Fruit fly (Drosophila melanogaster) whole organism, embryonic: ENCODE data around the gene CG3909.

ENCODE experiments used
- Aef1 ChIP-seq: fragments of 200-800 bp; sonication (Bioruptor generic); IDR thresholded peaks from 3 replicates; pipeline ENCODE4 v1.3.6; 2022; ENCODE audit warnings: missing biosample characterization, missing genetic modification characterization
- Awh ChIP-seq: fragments of 200-800 bp; sonication (Bioruptor generic); IDR thresholded peaks from 2 replicates; pipeline ENCODE4, ENCODE4 v1.3.6; 2022; ENCODE audit warnings: missing biosample characterization, missing genetic modification characterization
- B-H2 ChIP-seq: fragments of 200-800 bp; sonication (Bioruptor generic); optimal IDR thresholded peaks from 2 replicates; lab custom pipeline; 2018; ENCODE audit warnings: missing biosample characterization, mild to moderate bottlenecking, missing genetic modification characterization
- CG12104 ChIP-seq: fragments of 200-800 bp; sonication (Bioruptor generic); optimal IDR thresholded peaks from 3 replicates; lab custom pipeline; 2016; ENCODE audit warnings: missing biosample characterization, missing genetic modification characterization
- CG12391 ChIP-seq: fragments of 200-800 bp; sonication (Bioruptor generic); optimal IDR thresholded peaks from 3 replicates; lab custom pipeline; 2018; ENCODE audit warnings: missing biosample characterization, mild to moderate bottlenecking, missing genetic modification characterization, moderate library complexity
- CG14860 ChIP-seq: fragments of 200-800 bp; sonication (Bioruptor generic); IDR thresholded peaks from 3 replicates; pipeline ENCODE4 v1.3.6; 2022; ENCODE audit warnings: missing biosample characterization, missing genetic modification characterization; ENCODE audit not compliant: partially characterized antibody
- CG14965 ChIP-seq: fragments of 200-800 bp; sonication (Bioruptor generic); optimal IDR thresholded peaks from 2 replicates; lab custom pipeline; 2016; ENCODE audit warnings: missing biosample characterization, missing genetic modification characterization, borderline replicate concordance
- CG1602 ChIP-seq: fragments of 200-800 bp; sonication (Bioruptor generic); optimal IDR thresholded peaks from 3 replicates; lab custom pipeline; 2016; ENCODE audit warnings: missing biosample characterization, missing genetic modification characterization
- CG16815 ChIP-seq: fragments of 200-800 bp; sonication (Bioruptor generic); optimal IDR thresholded peaks from 3 replicates; lab custom pipeline; 2017; ENCODE audit warnings: missing biosample characterization, mild to moderate bottlenecking, missing genetic modification characterization
- CG30431 ChIP-seq: fragments of 200-800 bp; sonication (Bioruptor generic); optimal IDR thresholded peaks from 2 replicates; lab custom pipeline; 2017; ENCODE audit warnings: missing biosample characterization, missing genetic modification characterization
- CG34376 ChIP-seq: fragments of 200-800 bp; sonication (Bioruptor generic); optimal IDR thresholded peaks from 2 replicates; lab custom pipeline; 2018; ENCODE audit warnings: missing biosample characterization, mild to moderate bottlenecking, missing genetic modification characterization
- CG4328 ChIP-seq: fragments of 200-800 bp; sonication (Bioruptor generic); optimal IDR thresholded peaks from 3 replicates; lab custom pipeline; 2017; ENCODE audit warnings: missing biosample characterization, missing genetic modification reagents, missing genetic modification characterization
- CG4707 ChIP-seq: fragments of 200-800 bp; sonication (Bioruptor generic); optimal IDR thresholded peaks from 2 replicates; lab custom pipeline; 2018; ENCODE audit warnings: missing biosample characterization, mild to moderate bottlenecking, missing genetic modification characterization, moderate library complexity
- CG6765 ChIP-seq: fragments of 200-800 bp; sonication (Bioruptor generic); optimal IDR thresholded peaks from 3 replicates; lab custom pipeline; 2017; ENCODE audit warnings: missing biosample characterization, mild to moderate bottlenecking, missing genetic modification characterization
- CG7786 ChIP-seq: fragments of 200-800 bp; sonication (Bioruptor generic); optimal IDR thresholded peaks from 2 replicates; lab custom pipeline; 2016; ENCODE audit warnings: missing biosample characterization, missing genetic modification characterization
- CG9727 ChIP-seq: fragments of 200-800 bp; sonication (Bioruptor generic); optimal IDR thresholded peaks from 3 replicates; lab custom pipeline; 2017; ENCODE audit warnings: missing biosample characterization, mild to moderate bottlenecking, missing genetic modification characterization
- CrebB ChIP-seq: fragments of 200-800 bp; sonication (Bioruptor generic); optimal IDR thresholded peaks from 3 replicates; lab custom pipeline; 2018; ENCODE audit warnings: missing biosample characterization, mild to moderate bottlenecking, missing genetic modification characterization
- Eip74EF ChIP-seq, 2 experiments: fragments of 200-800 bp in 1 of 2; fragments of >200 bp in 1 of 2; sonication (Bioruptor generic) in 1 of 2; optimal IDR thresholded peaks; 2 replicates each; lab custom pipeline; 2017 to 2019; ENCODE audit warnings: missing biosample characterization in 2 of 2, missing genetic modification characterization in 2 of 2, mild to moderate bottlenecking in 1 of 2, moderate library complexity in 1 of 2
- Fer2 ChIP-seq: fragments of 200-800 bp; sonication (Bioruptor generic); optimal IDR thresholded peaks from 2 replicates; lab custom pipeline; 2018; ENCODE audit warnings: missing biosample characterization, mild to moderate bottlenecking, missing genetic modification characterization, moderate library complexity
- H15 ChIP-seq: fragments of 200-800 bp; sonication (Bioruptor generic); IDR thresholded peaks from 3 replicates; pipeline ENCODE4 v1.3.6; 2022; ENCODE audit warnings: missing biosample characterization, missing genetic modification characterization
- HmgZ ChIP-seq: fragments of 200-800 bp; sonication (Bioruptor generic); optimal IDR thresholded peaks from 2 replicates; lab custom pipeline; 2018; ENCODE audit warnings: missing biosample characterization, mild to moderate bottlenecking, missing genetic modification characterization
- Jarid2 ChIP-seq: fragments of 200-800 bp; sonication (Bioruptor generic); optimal IDR thresholded peaks from 3 replicates; lab custom pipeline; 2017; ENCODE audit warnings: mild to moderate bottlenecking, missing biosample characterization, missing genetic modification reagents, missing genetic modification characterization
- Lim3 ChIP-seq: fragments of 200-800 bp; sonication (Bioruptor generic); IDR thresholded peaks from 2 replicates; pipeline ENCODE4 v1.3.6; 2022; ENCODE audit warnings: missing biosample characterization, missing genetic modification characterization
- Mad ChIP-seq: fragments of 200-800 bp; sonication (Bioruptor generic); optimal IDR thresholded peaks from 2 replicates; lab custom pipeline; 2016; ENCODE audit warnings: missing biosample characterization, missing genetic modification characterization
- Mrtf ChIP-seq: fragments of 200-800 bp; sonication (Bioruptor generic); IDR thresholded peaks from 3 replicates; pipeline ENCODE4 v1.3.6; 2022; ENCODE audit warnings: missing biosample characterization, missing genetic modification characterization
- Poxn ChIP-seq: fragments of 200-800 bp; sonication (Bioruptor generic); IDR thresholded peaks from 2 replicates; pipeline ENCODE4 v1.3.6; 2022; ENCODE audit warnings: missing biosample characterization, missing genetic modification characterization
- Ravus ChIP-seq: fragments of 200-800 bp; sonication (Bioruptor generic); IDR thresholded peaks from 2 replicates; pipeline ENCODE4 v1.3.6; 2022; ENCODE audit warnings: missing biosample characterization, missing genetic modification characterization
- Ssrp ChIP-seq: fragments of 200-800 bp; sonication (Bioruptor generic); optimal IDR thresholded peaks from 2 replicates; lab custom pipeline; 2018; ENCODE audit warnings: missing biosample characterization, mild to moderate bottlenecking, missing genetic modification characterization, moderate library complexity
- aop ChIP-seq: fragments of 200-800 bp; sonication (Bioruptor generic); IDR thresholded peaks from 2 replicates; pipeline ENCODE4 v1.3.6; 2022; ENCODE audit warnings: missing biosample characterization, missing genetic modification characterization
- chif ChIP-seq, 2 experiments: fragments of 200-800 bp; sonication (Bioruptor generic); optimal IDR thresholded peaks; 3 replicates each; lab custom pipeline; 2016; ENCODE audit warnings: missing biosample characterization in 2 of 2, missing genetic modification characterization in 2 of 2
- chinmo ChIP-seq: fragments of 200-800 bp; sonication (Bioruptor generic); IDR thresholded peaks from 4 replicates; pipeline ENCODE4 v1.3.6; 2022; ENCODE audit warnings: missing biosample characterization, missing genetic modification characterization; ENCODE audit not compliant: partially characterized antibody
- corto ChIP-seq: fragments of 200-800 bp; sonication (Bioruptor generic); optimal IDR thresholded peaks from 2 replicates; lab custom pipeline; 2016; ENCODE audit warnings: missing biosample characterization, mild to moderate bottlenecking, missing genetic modification characterization, moderate library complexity
- dysf ChIP-seq: fragments of 200-800 bp; sonication (Bioruptor generic); IDR thresholded peaks from 3 replicates; pipeline ENCODE4 v1.3.6; 2022; ENCODE audit warnings: missing biosample characterization, missing genetic modification characterization
- ems ChIP-seq: fragments of 200-800 bp; sonication (Bioruptor generic); optimal IDR thresholded peaks from 3 replicates; lab custom pipeline; 2016; ENCODE audit warnings: missing biosample characterization, missing genetic modification characterization
- ind ChIP-seq: fragments of 200-800 bp; sonication (Bioruptor generic); optimal IDR thresholded peaks from 3 replicates; lab custom pipeline; 2016; ENCODE audit warnings: missing biosample characterization, missing genetic modification characterization
- jigr1 ChIP-seq: fragments of 200-800 bp; sonication (Bioruptor generic); IDR thresholded peaks from 3 replicates; pipeline ENCODE4 v1.3.6; 2022; ENCODE audit warnings: missing biosample characterization, missing genetic modification characterization
- nerfin-1 ChIP-seq: fragments of 200-800 bp; sonication (Bioruptor generic); optimal IDR thresholded peaks from 3 replicates; lab custom pipeline; 2019; ENCODE audit warnings: missing biosample characterization, mild to moderate bottlenecking, missing genetic modification characterization, moderate library complexity
- onecut ChIP-seq: fragments of 200-800 bp; sonication (Bioruptor generic); IDR thresholded peaks from 2 replicates; pipeline ENCODE4 v1.3.6; 2022; ENCODE audit warnings: missing biosample characterization, missing genetic modification characterization
- org-1 ChIP-seq: fragments of 200-800 bp; sonication (Bioruptor generic); optimal IDR thresholded peaks from 2 replicates; lab custom pipeline; 2017; ENCODE audit warnings: missing biosample characterization, missing genetic modification characterization
- pho ChIP-seq: fragments of 200-800 bp; sonication (Bioruptor generic); optimal IDR thresholded peaks from 2 replicates; lab custom pipeline; 2016; ENCODE audit warnings: missing biosample characterization, missing genetic modification characterization
- phol ChIP-seq: fragments of 200-800 bp; sonication (Bioruptor generic); optimal IDR thresholded peaks from 3 replicates; lab custom pipeline; 2018; ENCODE audit warnings: missing biosample characterization, mild to moderate bottlenecking, missing genetic modification characterization, moderate library complexity
- prd ChIP-seq, 3 experiments: fragments of >200 bp in 2 of 3; fragments of 200-800 bp in 1 of 3; sonication (Bioruptor generic) in 1 of 3; optimal IDR thresholded peaks in 2 of 3; IDR thresholded peaks in 1 of 3; 2 replicates in 2 of 3; 3 replicates in 1 of 3; pipeline versions ENCODE4 v1.3.6 to Lab custom; 2017 to 2022; ENCODE audit warnings: missing biosample characterization in 1 of 3, missing genetic modification characterization in 1 of 3
- ranshi ChIP-seq: fragments of 200-800 bp; sonication (Bioruptor generic); IDR thresholded peaks from 2 replicates; pipeline ENCODE4 v1.3.6; 2022; ENCODE audit warnings: missing biosample characterization, missing genetic modification characterization
- rib ChIP-seq: fragments of 200-800 bp; sonication (Bioruptor generic); IDR thresholded peaks from 2 replicates; pipeline ENCODE4 v1.3.6; 2022; ENCODE audit warnings: missing biosample characterization, missing genetic modification characterization
- sisA ChIP-seq: fragments of 200-800 bp; sonication (Bioruptor generic); IDR thresholded peaks from 2 replicates; pipeline ENCODE4 v1.3.6; 2022; ENCODE audit warnings: missing biosample characterization, missing genetic modification characterization
- stwl ChIP-seq: fragments of 200-800 bp; sonication (Bioruptor generic); optimal IDR thresholded peaks from 3 replicates; lab custom pipeline; 2018; ENCODE audit warnings: missing biosample characterization, mild to moderate bottlenecking, missing genetic modification characterization, moderate library complexity
- vnd ChIP-seq: fragments of 200-800 bp; sonication (Bioruptor generic); IDR thresholded peaks from 3 replicates; pipeline ENCODE4 v1.3.6; 2022; ENCODE audit warnings: missing biosample characterization, missing genetic modification characterization; ENCODE audit not compliant: partially characterized antibody
- zen2 ChIP-seq: fragments of 200-800 bp; sonication (Bioruptor generic); IDR thresholded peaks from 3 replicates; pipeline ENCODE4 v1.3.6; 2022; ENCODE audit warnings: missing biosample characterization, missing genetic modification characterization; ENCODE audit not compliant: partially characterized antibody

The CG3909 gene

DNA sequence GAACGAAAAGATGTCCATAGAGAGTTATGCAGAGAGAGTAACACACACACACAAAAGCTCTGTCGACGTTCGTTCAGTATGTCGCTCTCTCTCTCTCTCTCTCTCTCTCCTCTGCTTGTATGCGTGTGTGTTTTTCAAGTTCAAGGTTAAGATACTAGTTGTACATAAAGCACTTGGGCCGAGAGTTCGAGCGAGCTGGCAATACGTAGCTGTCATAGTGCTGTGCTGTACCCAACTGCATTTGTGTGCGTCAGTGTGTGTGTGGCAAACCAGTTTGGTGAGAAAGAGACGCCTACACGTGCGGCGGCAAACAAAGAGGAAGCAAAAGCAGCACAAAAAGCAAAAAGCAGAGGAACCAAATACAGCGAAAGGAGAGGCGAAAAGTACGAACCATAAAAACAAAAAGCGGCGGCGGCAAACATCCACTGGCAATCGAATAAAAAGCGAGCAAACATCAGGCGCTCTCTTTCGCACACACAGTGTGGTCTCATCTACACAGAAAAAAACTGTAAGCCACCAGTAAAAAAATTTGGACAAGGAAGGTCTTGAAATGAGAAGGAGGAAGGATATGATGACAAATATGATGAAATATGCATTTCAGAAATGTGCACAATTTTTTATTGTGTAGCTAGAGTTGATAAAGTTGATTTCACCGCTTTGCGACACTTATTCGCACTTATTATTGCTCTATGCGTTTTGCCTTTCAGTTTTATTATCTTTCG lies 44.3 kb downstream of the CG3909 start (continued):
- peak; percentile 99 for TF ChIP-seq chinmo (GFP tag; lab: Robert Waterston, UW)
- no peak for TF ChIP-seq vnd (GFP tag; lab: Robert Waterston, UW)
- peak; percentile 80 for TF ChIP-seq dysf (GFP tag; lab: Robert Waterston, UW)
- no peak for TF ChIP-seq prd (optimal IDR thresholded peaks at IDR 0.05; lab: Kevin White, UChicago)
- peak; percentile 82 for TF ChIP-seq prd (GFP tag; IDR thresholded peaks at IDR 0.05; lab: Robert Waterston, UW)
- TF ChIP-seq CG9727 = peak; percentile 70
- TF ChIP-seq corto (GFP tag; lab: Kevin White, UChicago) = peak; percentile 69
- TF ChIP-seq CG1602 (GFP tag; lab: Kevin White, UChicago) = peak; percentile 53
- TF ChIP-seq pho (GFP tag; lab: Kevin White, UChicago) = peak; percentile 64
- TF ChIP-seq nerfin-1 (tag; lab: Kevin White, UChicago) = no peak
- no peak for TF ChIP-seq CG4707 (GFP tag; lab: Kevin White, UChicago)
- 0 out of 2 replicates have a peak, but pooled peaks have one; percentile 18 for TF ChIP-seq aop
- TF ChIP-seq CG30431 (GFP tag; lab: Kevin White, UChicago) = peak; percentile 46
- no peak for TF ChIP-seq B-H2 (GFP tag; lab: Kevin White, UChicago)
- peak; percentile 56 for TF ChIP-seq Mad (GFP tag; lab: Kevin White, UChicago)
- TF ChIP-seq Fer2 (tag; lab: Kevin White, UChicago) = no peak
- no peak for TF ChIP-seq CG34376 (GFP tag; lab: Kevin White, UChicago)
- peak; percentile 60 to 77 for TF ChIP-seq chif (GFP tag; optimal IDR thresholded peaks at IDR 0.05; lab: Kevin White, UChicago)
- TF ChIP-seq ind (GFP tag; lab: Kevin White, UChicago) = peak; percentile 83
- TF ChIP-seq Awh (GFP tag; lab: Robert Waterston, UW) = peak; percentile 36; the same call in 1 of the 2 replicates
- peak; percentile 4; the same call in 1 of the 2 replicates for TF ChIP-seq Ravus
- no peak for TF ChIP-seq CG6765
- 0 out of 2 replicates have a peak, but pooled peaks have one; percentile 23 for TF ChIP-seq Lim3 (GFP tag; lab: Robert Waterston, UW)
- TF ChIP-seq CG4328 (GFP tag; lab: Kevin White, UChicago) = no peak
- no peak for TF ChIP-seq onecut (GFP tag; lab: Robert Waterston, UW)
- no peak for TF ChIP-seq CG14965 (GFP tag; lab: Kevin White, UChicago)
- TF ChIP-seq Jarid2 (GFP tag; lab: Kevin White, UChicago) = no peak
- TF ChIP-seq CG12391 (tag; lab: Kevin White, UChicago) = peak; percentile 43
- no peak for TF ChIP-seq CG14860 (GFP tag; lab: Robert Waterston, UW)
- peak; percentile 44 for TF ChIP-seq ems (GFP tag; lab: Kevin White, UChicago)
- peak; percentile 56 for TF ChIP-seq CG16815 (GFP tag; lab: Kevin White, UChicago)
- TF ChIP-seq CG12104 (GFP tag; lab: Kevin White, UChicago) = no peak
- TF ChIP-seq Ssrp = peak; percentile 44
- TF ChIP-seq zen2 (GFP tag; lab: Robert Waterston, UW) = 0 out of 3 replicates have a peak, but pooled peaks have one; percentile 11
- TF ChIP-seq CrebB (tag; lab: Kevin White, UChicago) = no peak
- no peak for TF ChIP-seq Poxn
- peak; percentile 76 for TF ChIP-seq sisA (GFP tag; lab: Robert Waterston, UW)
- peak; percentile 73 for TF ChIP-seq phol (tag; lab: Kevin White, UChicago)
- TF ChIP-seq Mrtf (GFP tag; lab: Robert Waterston, UW) = no peak
- TF ChIP-seq rib (GFP tag; lab: Robert Waterston, UW) = no peak
- TF ChIP-seq CG7786 (GFP tag; lab: Kevin White, UChicago) = peak; percentile 61
- no peak for TF ChIP-seq stwl
- no peak for TF ChIP-seq HmgZ (tag; lab: Kevin White, UChicago)
- TF ChIP-seq org-1 (GFP tag; lab: Kevin White, UChicago) = peak; percentile 64
- peak; percentile 80 for TF ChIP-seq Aef1 (GFP tag; lab: Robert Waterston, UW)
- TF ChIP-seq H15 = peak; percentile 62; the same call in 1 of the 3 replicates
- peak; percentile 70; the same call in 1 of the 2 replicates for TF ChIP-seq ranshi (GFP tag; lab: Robert Waterston, UW)
- peak in 1 of 2 experiments; percentile 96 for TF ChIP-seq Eip74EF (GFP tag; optimal IDR thresholded peaks at IDR 0.05; lab: Kevin White, UChicago)
- TF ChIP-seq jigr1 = no peak
